Fruit fly (Drosophila melanogaster) whole organism: ENCODE results near the gene CG31673.

Experiments used
- CG8478 ChIP-seq: fragments of >200 bp; optimal IDR thresholded peaks from 2 replicates; lab custom pipeline; 2018; ENCODE audit warnings: inconsistent platforms
- Dll ChIP-seq: fragments of >200 bp; optimal IDR thresholded peaks from 2 replicates; lab custom pipeline; 2017
- EcR ChIP-seq, 2 experiments: fragments of >200 bp; optimal IDR thresholded peaks; 2 replicates each; lab custom pipeline; 2017; ENCODE audit warnings: missing biosample characterization in 2 of 2, missing genetic modification characterization in 2 of 2, missing genetic modification reagents in 2 of 2
- pan ChIP-seq: fragments of >200 bp; optimal IDR thresholded peaks from 2 replicates; lab custom pipeline; 2017
- psq ChIP-seq: fragments of >200 bp; optimal IDR thresholded peaks from 2 replicates; lab custom pipeline; 2017
- usp ChIP-seq: fragments of >200 bp; optimal IDR thresholded peaks from 2 replicates; lab custom pipeline; 2017; ENCODE audit warnings: missing biosample characterization, missing genetic modification characterization, mixed read lengths

CG31673 gene

dm6 chr2L:20829309-20829708, at the start of gene CG31673:
CG31673 (plus strand) TSS chr2L:20829609.
- no peak for TF ChIP-seq usp (GFP tag; lab: Kevin White, UChicago)
- TF ChIP-seq EcR (GFP tag; optimal IDR thresholded peaks at IDR 0.05; lab: Kevin White, UChicago), result no peak

DNA sequence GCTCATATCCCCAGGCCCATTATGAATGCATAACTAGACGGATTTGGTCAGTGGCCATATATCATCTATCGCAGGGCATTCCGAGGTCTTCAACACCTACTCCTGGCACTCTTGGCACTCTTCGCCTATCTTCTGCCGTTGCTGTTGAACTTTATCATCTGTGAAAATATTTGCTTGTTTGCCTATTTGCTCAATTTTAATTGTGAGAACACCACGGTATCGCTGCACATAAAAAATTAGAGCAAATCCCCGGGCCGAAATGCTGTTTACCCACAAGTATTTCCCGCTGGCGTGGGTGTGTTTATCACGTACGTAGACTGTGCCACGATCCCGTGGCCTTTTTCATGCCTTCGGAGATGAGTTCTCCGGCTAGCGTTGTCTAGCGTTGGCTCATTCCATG, 48.6 kb upstream of the CG31673 start:
- TF ChIP-seq EcR (GFP tag; optimal IDR thresholded peaks at IDR 0.05; lab: Kevin White, UChicago), result no peak
- no peak for TF ChIP-seq Dll (lab: Kevin White, UChicago)
- no peak for TF ChIP-seq psq
- no peak for TF ChIP-seq pan (lab: Kevin White, UChicago)
- TF ChIP-seq CG8478 (lab: Kevin White, UChicago), result no peak
- TF ChIP-seq usp (GFP tag; lab: Kevin White, UChicago), result no peak

DNA sequence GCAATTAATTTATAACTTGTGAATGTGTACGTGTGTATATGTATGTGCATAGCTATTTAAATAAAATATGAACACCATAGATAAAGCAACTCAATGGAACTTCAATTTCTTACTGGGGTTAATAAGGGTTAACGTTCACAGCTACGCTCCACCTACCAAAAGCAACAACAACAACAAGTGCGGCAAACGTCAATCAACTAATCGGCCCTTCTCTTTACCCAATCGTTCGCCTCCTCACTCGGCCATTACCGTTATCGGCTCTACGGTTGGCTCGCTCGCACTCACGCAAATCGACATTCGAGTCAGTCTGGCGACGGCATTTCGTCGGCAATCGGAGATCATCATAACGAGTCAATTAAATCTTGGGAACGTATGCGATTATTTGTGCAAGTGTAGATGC, 46.4 kb upstream of the CG31673 start:
- no peak for TF ChIP-seq EcR (GFP tag; optimal IDR thresholded peaks at IDR 0.05; lab: Kevin White, UChicago)
- TF ChIP-seq Dll (lab: Kevin White, UChicago), result peak; percentile 55
- no peak for TF ChIP-seq CG8478 (lab: Kevin White, UChicago)

DNA sequence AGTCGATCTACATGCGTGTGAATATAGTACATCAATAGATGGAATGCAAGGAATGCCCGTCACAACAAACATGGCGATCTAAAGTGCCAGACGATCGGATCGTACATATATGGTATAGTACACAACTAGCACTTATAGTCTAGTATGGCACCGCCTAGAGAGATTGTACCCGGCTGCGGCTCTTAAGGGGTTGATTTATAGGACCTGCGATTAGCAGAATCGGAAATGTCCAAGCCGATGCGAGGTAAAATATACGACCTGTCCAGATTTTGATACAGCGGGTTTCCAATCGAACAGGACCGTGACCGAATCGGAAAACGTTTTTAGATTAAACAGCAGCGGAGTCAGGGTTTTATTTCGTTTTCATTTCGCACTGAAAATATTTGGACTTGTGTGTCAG, 45.5 kb upstream of the CG31673 start:
- TF ChIP-seq usp (GFP tag; lab: Kevin White, UChicago) (no peak), pan (lab: Kevin White, UChicago) (no peak), psq (no peak), Dll (lab: Kevin White, UChicago) (no peak), EcR (GFP tag; optimal IDR thresholded peaks at IDR 0.05; lab: Kevin White, UChicago) (no peak), CG8478 (lab: Kevin White, UChicago) (no peak)

dm6 chr2L:20785333-20785732, 44.1 kb upstream of the CG31673 start:
- TF ChIP-seq EcR (GFP tag; optimal IDR thresholded peaks at IDR 0.05; lab: Kevin White, UChicago), result no peak
- no peak for TF ChIP-seq pan (lab: Kevin White, UChicago)
- no peak for TF ChIP-seq Dll (lab: Kevin White, UChicago)
- TF ChIP-seq CG8478 (lab: Kevin White, UChicago), result no peak
- no peak for TF ChIP-seq usp (GFP tag; lab: Kevin White, UChicago)
- no peak for TF ChIP-seq psq

- TF ChIP-seq pan (lab: Kevin White, UChicago), result peak; percentile 78
- no peak for TF ChIP-seq usp (GFP tag; lab: Kevin White, UChicago)
- peak; percentile 24 for TF ChIP-seq psq
- no peak for TF ChIP-seq Dll (lab: Kevin White, UChicago)
Measured at dm6 chr2L:20787271-20787791, 42.1 kb upstream of the CG31673 start, which contains the start of gene Pomp. Pomp (plus strand) TSS chr2L:20787656.

dm6 chr2L:20788050-20788449, 41.4 kb upstream of the CG31673 start:
- no peak for TF ChIP-seq CG8478 (lab: Kevin White, UChicago)

DNA sequence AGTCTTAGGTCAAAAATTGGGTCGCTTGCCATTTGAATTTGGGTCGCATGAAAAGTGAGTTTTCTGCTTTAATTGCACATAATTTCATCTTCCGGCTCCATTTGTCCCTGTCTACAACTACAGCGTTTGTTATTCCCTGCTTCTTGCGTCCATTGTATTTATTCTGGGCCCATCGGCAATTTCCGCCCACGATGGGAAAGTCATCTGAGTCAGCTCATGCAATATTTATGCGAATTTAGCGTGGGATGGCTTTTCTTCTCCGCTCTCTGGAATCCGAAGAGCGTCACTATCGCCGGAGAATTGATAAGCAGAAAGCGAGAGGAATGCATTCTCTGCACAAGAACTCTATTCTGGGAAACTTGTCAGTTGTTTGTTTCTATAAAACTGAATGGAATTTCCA, 36.9 kb upstream of the CG31673 start:
- no peak for TF ChIP-seq pan (lab: Kevin White, UChicago)
- TF ChIP-seq psq, result no peak
- TF ChIP-seq usp (GFP tag; lab: Kevin White, UChicago), result no peak
- TF ChIP-seq EcR (GFP tag; optimal IDR thresholded peaks at IDR 0.05; lab: Kevin White, UChicago), result no peak
- TF ChIP-seq Dll (lab: Kevin White, UChicago), result no peak
- TF ChIP-seq CG8478 (lab: Kevin White, UChicago), result no peak

dm6 chr2L:20792988-20793544, 36.3 kb upstream of the CG31673 start:
- TF ChIP-seq CG8478 (lab: Kevin White, UChicago), result no peak
- no peak for TF ChIP-seq usp (GFP tag; lab: Kevin White, UChicago)
- no peak for TF ChIP-seq psq
- no peak for TF ChIP-seq pan (lab: Kevin White, UChicago)

dm6 chr2L:20793881-20794280, 35.5 kb upstream of the CG31673 start:
- TF ChIP-seq pan (lab: Kevin White, UChicago), result no peak
- no peak for TF ChIP-seq EcR (GFP tag; optimal IDR thresholded peaks at IDR 0.05; lab: Kevin White, UChicago)
- no peak for TF ChIP-seq CG8478 (lab: Kevin White, UChicago)
- TF ChIP-seq psq, result no peak
- TF ChIP-seq usp (GFP tag; lab: Kevin White, UChicago), result no peak
- no peak for TF ChIP-seq Dll (lab: Kevin White, UChicago)

- TF ChIP-seq Dll (lab: Kevin White, UChicago) (no peak), pan (lab: Kevin White, UChicago) (no peak)
Measured at dm6 chr2L:20794656-20795055, 34.8 kb upstream of the CG31673 start.

- TF ChIP-seq CG8478 (lab: Kevin White, UChicago) (no peak), Dll (lab: Kevin White, UChicago) (no peak), pan (lab: Kevin White, UChicago) (no peak), usp (GFP tag; lab: Kevin White, UChicago) (no peak), EcR (GFP tag; optimal IDR thresholded peaks at IDR 0.05; lab: Kevin White, UChicago) (no peak), psq (no peak)
Measured at dm6 chr2L:20795774-20796173, 33.6 kb upstream of the CG31673 start.
